Fruit fly (Drosophila melanogaster) whole organism, embryonic: Measurements from ENCODE around the gene Ns1.

ENCODE experiments used
- BEAF-32 ChIP-seq: fragments of 200-800 bp; sonication (Bioruptor generic); optimal IDR thresholded peaks from 3 replicates; lab custom pipeline; 2017; ENCODE audit warnings: missing biosample characterization, missing genetic modification characterization, mild to moderate bottlenecking, moderate library complexity, missing genetic modification reagents
- CG11456 ChIP-seq: fragments of 200-800 bp; sonication (Bioruptor generic); IDR thresholded peaks from 3 replicates; pipeline ENCODE4 v1.3.6; 2022; ENCODE audit warnings: missing biosample characterization, missing genetic modification characterization
- CG11695 ChIP-seq: fragments of 200-800 bp; sonication (Bioruptor generic); IDR thresholded peaks from 3 replicates; pipeline ENCODE4 v1.3.6; 2022; ENCODE audit warnings: missing biosample characterization, missing genetic modification characterization
- CG12299 ChIP-seq: fragments of 200-800 bp; sonication (Bioruptor generic); optimal IDR thresholded peaks from 2 replicates; lab custom pipeline; 2018; ENCODE audit warnings: missing biosample characterization, mild to moderate bottlenecking, missing genetic modification characterization
- CG14050 ChIP-seq: fragments of 200-800 bp; sonication (Bioruptor generic); IDR thresholded peaks from 3 replicates; pipeline ENCODE4 v1.3.6; 2022; ENCODE audit warnings: missing biosample characterization, missing genetic modification characterization
- CG16815 ChIP-seq: fragments of 200-800 bp; sonication (Bioruptor generic); optimal IDR thresholded peaks from 3 replicates; lab custom pipeline; 2017; ENCODE audit warnings: missing biosample characterization, mild to moderate bottlenecking, missing genetic modification characterization
- CG17328 ChIP-seq: fragments of 200-800 bp; sonication (Bioruptor generic); IDR thresholded peaks from 2 replicates; pipeline ENCODE4 v1.3.6; 2022; ENCODE audit warnings: missing biosample characterization, missing genetic modification characterization
- CG17612 ChIP-seq: fragments of 200-800 bp; sonication (Bioruptor generic); IDR thresholded peaks from 2 replicates; pipeline ENCODE4 v1.3.6; 2022; ENCODE audit warnings: missing biosample characterization, missing genetic modification characterization
- CG18599 ChIP-seq: fragments of 200-800 bp; sonication (Bioruptor generic); optimal IDR thresholded peaks from 3 replicates; lab custom pipeline; 2017; ENCODE audit warnings: missing biosample characterization, missing genetic modification characterization, mild to moderate bottlenecking, moderate library complexity, missing genetic modification reagents
- CG2875 ChIP-seq: fragments of 200-800 bp; sonication (Bioruptor generic); optimal IDR thresholded peaks from 2 replicates; lab custom pipeline; 2017; ENCODE audit warnings: missing biosample characterization, mild to moderate bottlenecking, missing genetic modification characterization, missing genetic modification reagents
- CG3407 ChIP-seq: fragments of 200-800 bp; sonication (Bioruptor generic); optimal IDR thresholded peaks from 2 replicates; lab custom pipeline; 2018; ENCODE audit warnings: missing biosample characterization, mild to moderate bottlenecking, missing genetic modification characterization
- CG4820 ChIP-seq: fragments of 200-800 bp; sonication (Bioruptor generic); optimal IDR thresholded peaks from 3 replicates; lab custom pipeline; 2016; ENCODE audit warnings: missing biosample characterization, missing genetic modification characterization
- CG6175 ChIP-seq: fragments of 200-800 bp; sonication (Bioruptor generic); IDR thresholded peaks from 3 replicates; pipeline ENCODE4 v1.3.6; 2022; ENCODE audit warnings: missing biosample characterization, missing genetic modification characterization
- CG7987 ChIP-seq: fragments of 200-800 bp; sonication (Bioruptor generic); optimal IDR thresholded peaks from 2 replicates; lab custom pipeline; 2018; ENCODE audit warnings: missing biosample characterization, mild to moderate bottlenecking, missing genetic modification characterization, moderate library complexity
- CG8089 ChIP-seq: fragments of 200-800 bp; sonication (Bioruptor generic); optimal IDR thresholded peaks from 3 replicates; lab custom pipeline; 2016; ENCODE audit warnings: missing biosample characterization, missing genetic modification characterization
- CG9437 ChIP-seq: fragments of 200-800 bp; sonication (Bioruptor generic); optimal IDR thresholded peaks from 2 replicates; lab custom pipeline; 2018; ENCODE audit warnings: missing biosample characterization, mild to moderate bottlenecking, missing genetic modification characterization
- Deaf1 ChIP-seq: fragments of 200-800 bp; optimal IDR thresholded peaks from 3 replicates; lab custom pipeline; 2019; ENCODE audit warnings: missing biosample characterization, mild to moderate bottlenecking, missing genetic modification characterization, moderate library complexity
- Hey ChIP-seq: fragments of 200-800 bp; sonication (Bioruptor generic); optimal IDR thresholded peaks from 3 replicates; lab custom pipeline; 2018; ENCODE audit warnings: missing biosample characterization, mild to moderate bottlenecking, missing genetic modification characterization
- Jarid2 ChIP-seq: fragments of 200-800 bp; sonication (Bioruptor generic); optimal IDR thresholded peaks from 3 replicates; lab custom pipeline; 2017; ENCODE audit warnings: mild to moderate bottlenecking, missing biosample characterization, missing genetic modification reagents, missing genetic modification characterization
- Mad ChIP-seq: fragments of 200-800 bp; sonication (Bioruptor generic); optimal IDR thresholded peaks from 2 replicates; lab custom pipeline; 2016; ENCODE audit warnings: missing biosample characterization, missing genetic modification characterization
- Mrtf ChIP-seq: fragments of 200-800 bp; sonication (Bioruptor generic); IDR thresholded peaks from 3 replicates; pipeline ENCODE4 v1.3.6; 2022; ENCODE audit warnings: missing biosample characterization, missing genetic modification characterization
- Oli ChIP-seq: fragments of 200-800 bp; sonication (Bioruptor generic); optimal IDR thresholded peaks from 2 replicates; lab custom pipeline; 2018; ENCODE audit warnings: missing biosample characterization, mild to moderate bottlenecking, missing genetic modification characterization, moderate library complexity
- PHDP ChIP-seq: fragments of 200-800 bp; sonication (Bioruptor generic); optimal IDR thresholded peaks from 3 replicates; lab custom pipeline; 2018; ENCODE audit warnings: missing biosample characterization, mild to moderate bottlenecking, missing genetic modification characterization, moderate library complexity
- Pdp1 ChIP-seq, 2 experiments: fragments of 200-800 bp; sonication (Bioruptor generic); optimal IDR thresholded peaks; 3 replicates each; lab custom pipeline; 2016; ENCODE audit warnings: missing biosample characterization in 2 of 2, missing genetic modification characterization in 2 of 2, mild to moderate bottlenecking in 1 of 2, moderate library complexity in 1 of 2
- Poxn ChIP-seq: fragments of 200-800 bp; sonication (Bioruptor generic); IDR thresholded peaks from 2 replicates; pipeline ENCODE4 v1.3.6; 2022; ENCODE audit warnings: missing biosample characterization, missing genetic modification characterization
- Side ChIP-seq: fragments of 200-800 bp; sonication (Bioruptor generic); optimal IDR thresholded peaks from 2 replicates; lab custom pipeline; 2016; ENCODE audit warnings: missing biosample characterization, missing genetic modification characterization
- Tbp ChIP-seq: fragments of >200 bp; optimal IDR thresholded peaks from 2 replicates; lab custom pipeline; 2018; ENCODE audit warnings: missing biosample characterization, missing genetic modification characterization
- Trl ChIP-seq, 3 experiments: fragments of >200 bp in 2 of 3; fragments of 200-800 bp in 1 of 3; sonication (Bioruptor generic) in 1 of 3; optimal IDR thresholded peaks; 2 replicates in 1 of 3; 3 replicates in 2 of 3; lab custom pipeline; 2016 to 2017; ENCODE audit warnings: missing biosample characterization in 1 of 3, missing genetic modification characterization in 1 of 3
- Vsx1 ChIP-seq: fragments of 200-800 bp; sonication (Bioruptor generic); optimal IDR thresholded peaks from 2 replicates; lab custom pipeline; 2017; ENCODE audit warnings: missing biosample characterization, mild to moderate bottlenecking, missing genetic modification characterization, missing genetic modification reagents
- ara ChIP-seq: fragments of 200-800 bp; sonication (Bioruptor generic); IDR thresholded peaks from 2 replicates; pipeline ENCODE4 v1.3.6; 2022; ENCODE audit warnings: missing biosample characterization, missing genetic modification characterization
- cg ChIP-seq: fragments of 200-800 bp; sonication (Bioruptor generic); optimal IDR thresholded peaks from 3 replicates; lab custom pipeline; 2019; ENCODE audit warnings: missing biosample characterization, mild to moderate bottlenecking, missing genetic modification characterization, moderate library complexity
- croc ChIP-seq: fragments of 200-800 bp; sonication (Bioruptor generic); conservative IDR thresholded peaks from 3 replicates; pipeline ENCODE4 v1.3.6; 2022; ENCODE audit warnings: missing biosample characterization, missing genetic modification characterization
- cwo ChIP-seq: fragments of 200-800 bp; sonication (Bioruptor generic); optimal IDR thresholded peaks from 3 replicates; lab custom pipeline; 2017; ENCODE audit warnings: missing biosample characterization, missing genetic modification characterization, mild to moderate bottlenecking, moderate library complexity, missing genetic modification reagents
- dan ChIP-seq: fragments of 200-800 bp; sonication (Bioruptor generic); IDR thresholded peaks from 2 replicates; pipeline ENCODE4 v1.3.6; 2022; ENCODE audit warnings: missing biosample characterization, missing genetic modification characterization
- esg ChIP-seq: fragments of 200-800 bp; sonication (Bioruptor generic); conservative IDR thresholded peaks from 2 replicates; pipeline ENCODE4 v1.3.6; 2022; ENCODE audit warnings: missing biosample characterization, missing genetic modification characterization
- ftz-f1 ChIP-seq: fragments of 200-800 bp; sonication (Bioruptor generic); optimal IDR thresholded peaks from 2 replicates; lab custom pipeline; 2016; ENCODE audit warnings: missing biosample characterization, missing genetic modification characterization
- gcm ChIP-seq: fragments of 200-800 bp; sonication (Bioruptor generic); optimal IDR thresholded peaks from 2 replicates; lab custom pipeline; 2019; ENCODE audit warnings: missing biosample characterization, mild to moderate bottlenecking, missing genetic modification characterization, moderate library complexity
- gro ChIP-seq: fragments of 200-800 bp; sonication (Bioruptor generic); optimal IDR thresholded peaks from 2 replicates; lab custom pipeline; 2016; ENCODE audit warnings: missing biosample characterization, missing genetic modification characterization
- kah ChIP-seq: fragments of 200-800 bp; sonication (Bioruptor generic); optimal IDR thresholded peaks from 2 replicates; lab custom pipeline; 2018; ENCODE audit warnings: missing biosample characterization, mild to moderate bottlenecking, missing genetic modification characterization
- lbe ChIP-seq: fragments of 200-800 bp; sonication (Bioruptor generic); optimal IDR thresholded peaks from 2 replicates; lab custom pipeline; 2016; ENCODE audit warnings: missing biosample characterization, mild to moderate bottlenecking, missing genetic modification characterization
- lilli ChIP-seq: fragments of 200-800 bp; sonication (Bioruptor generic); optimal IDR thresholded peaks from 3 replicates; lab custom pipeline; 2016; ENCODE audit warnings: missing biosample characterization, missing genetic modification characterization
- lov ChIP-seq, 2 experiments: fragments of 200-800 bp in 1 of 2; fragments of >200 bp in 1 of 2; sonication (Bioruptor generic) in 1 of 2; IDR thresholded peaks in 1 of 2; optimal IDR thresholded peaks in 1 of 2; 2 replicates in 1 of 2; 3 replicates in 1 of 2; pipeline versions ENCODE4 v1.3.6 to Lab custom; 2017 to 2022; ENCODE audit warnings: missing biosample characterization in 1 of 2, missing genetic modification characterization in 1 of 2
- psq ChIP-seq: fragments of 200-800 bp; sonication (Bioruptor generic); optimal IDR thresholded peaks from 2 replicates; lab custom pipeline; 2017; ENCODE audit warnings: missing biosample characterization, missing genetic modification characterization
- sc ChIP-seq, 3 experiments: fragments of >200 bp in 2 of 3; fragments of 200-800 bp in 1 of 3; sonication (Bioruptor generic) in 1 of 3; optimal IDR thresholded peaks; 2 replicates in 2 of 3; 3 replicates in 1 of 3; lab custom pipeline; 2017; ENCODE audit warnings: mild to moderate bottlenecking in 1 of 3, missing biosample characterization in 1 of 3, missing genetic modification characterization in 1 of 3, missing genetic modification reagents in 1 of 3
- sens-2 ChIP-seq: fragments of 200-800 bp; sonication (Bioruptor generic); IDR thresholded peaks from 2 replicates; pipeline ENCODE4 v1.3.6; 2022; ENCODE audit warnings: missing biosample characterization, missing genetic modification characterization
- slbo ChIP-seq: fragments of 200-800 bp; sonication (Bioruptor generic); IDR thresholded peaks from 2 replicates; pipeline ENCODE4 v1.3.6; 2022; ENCODE audit warnings: missing biosample characterization, missing genetic modification characterization
- sr ChIP-seq: fragments of 200-800 bp; sonication (Bioruptor generic); IDR thresholded peaks from 3 replicates; pipeline ENCODE4 v1.3.6; 2022; ENCODE audit warnings: missing biosample characterization, missing genetic modification characterization
- tio ChIP-seq: fragments of 200-800 bp; sonication (Bioruptor generic); optimal IDR thresholded peaks from 2 replicates; lab custom pipeline; 2017; ENCODE audit warnings: missing biosample characterization, missing genetic modification characterization, inconsistent platforms
- z ChIP-seq: fragments of 200-800 bp; sonication (Bioruptor generic); IDR thresholded peaks from 3 replicates; pipeline ENCODE4 v1.3.6; 2022; ENCODE audit warnings: missing biosample characterization, missing genetic modification characterization

Ns1 gene

dm6 chr3R:17059811-17060169 lies 12.7 kb downstream of the Ns1 start (continued):
- TF ChIP-seq Oli (tag; lab: Kevin White, UChicago), result no peak
- TF ChIP-seq CG8089, result no peak
- TF ChIP-seq cwo (GFP tag; lab: Kevin White, UChicago), result peak; percentile 6
- TF ChIP-seq Deaf1 (tag; lab: Kevin White, UChicago), result no peak
- TF ChIP-seq CG18599 (GFP tag; lab: Kevin White, UChicago), result no peak
- no peak for TF ChIP-seq croc
- no peak for TF ChIP-seq Jarid2
- peak; percentile 13 for TF ChIP-seq Hey
- TF ChIP-seq CG16815 (GFP tag; lab: Kevin White, UChicago), result no peak
- TF ChIP-seq ftz-f1 (GFP tag; lab: Kevin White, UChicago), result peak; percentile 53
- no peak for TF ChIP-seq Poxn (GFP tag; lab: Robert Waterston, UW)
- peak; percentile 93 for TF ChIP-seq sr (GFP tag; lab: Robert Waterston, UW)
- no peak for TF ChIP-seq gro (GFP tag; lab: Kevin White, UChicago)
- no peak for TF ChIP-seq dan (GFP tag; lab: Robert Waterston, UW)
- peak; percentile 88 for TF ChIP-seq cg (GFP tag; lab: Kevin White, UChicago)
- no peak for TF ChIP-seq CG3407
- TF ChIP-seq gcm (GFP tag; lab: Kevin White, UChicago), result no peak
- TF ChIP-seq CG12299 (tag; lab: Kevin White, UChicago), result no peak
- no peak for TF ChIP-seq slbo
- 0 out of 3 replicates have a peak, but pooled peaks have one; percentile 32 for TF ChIP-seq CG6175 (GFP tag; lab: Robert Waterston, UW)
- no peak for TF ChIP-seq lov (optimal IDR thresholded peaks at IDR 0.05; lab: Kevin White, UChicago)
- TF ChIP-seq lov (GFP tag; IDR thresholded peaks at IDR 0.05; lab: Robert Waterston, UW), result 0 out of 3 replicates have a peak, but pooled peaks have one; percentile 5
- TF ChIP-seq esg (GFP tag; lab: Robert Waterston, UW), result no peak
- no peak for TF ChIP-seq Pdp1 (GFP tag; optimal IDR thresholded peaks at IDR 0.05; lab: Kevin White, UChicago)
- TF ChIP-seq Trl (optimal IDR thresholded peaks at IDR 0.05; lab: Kevin White, UChicago), result peak; percentile 30 to 57
- TF ChIP-seq Trl (GFP tag; optimal IDR thresholded peaks at IDR 0.05; lab: Kevin White, UChicago), result no peak
- TF ChIP-seq tio (GFP tag; lab: Kevin White, UChicago), result no peak
- TF ChIP-seq z, result peak; percentile 55; the same call in 1 of the 3 replicates
- 0 out of 2 replicates have a peak, but pooled peaks have one; percentile 15 for TF ChIP-seq ara (GFP tag; lab: Robert Waterston, UW)
- TF ChIP-seq lbe (GFP tag; lab: Kevin White, UChicago), result no peak
- peak; percentile 53; the same call in 1 of the 3 replicates for TF ChIP-seq CG11456
- no peak for TF ChIP-seq CG14050 (GFP tag; lab: Robert Waterston, UW)
- TF ChIP-seq CG17328 (GFP tag; lab: Robert Waterston, UW), result no peak
- TF ChIP-seq lilli (GFP tag; lab: Kevin White, UChicago), result no peak

- no peak for TF ChIP-seq psq (GFP tag; lab: Kevin White, UChicago)
- 0 out of 3 replicates have a peak, but pooled peaks have one; percentile 5 for TF ChIP-seq CG11695 (GFP tag; lab: Robert Waterston, UW)
- TF ChIP-seq Tbp (GFP tag; lab: Kevin White, UChicago), result no peak
- no peak for TF ChIP-seq sc (optimal IDR thresholded peaks at IDR 0.05; lab: Kevin White, UChicago)
- no peak for TF ChIP-seq sc (GFP tag; optimal IDR thresholded peaks at IDR 0.05; lab: Kevin White, UChicago)
- TF ChIP-seq kah (GFP tag; lab: Kevin White, UChicago), result no peak
- TF ChIP-seq Mad (GFP tag; lab: Kevin White, UChicago), result peak; percentile 11
- TF ChIP-seq Mrtf (GFP tag; lab: Robert Waterston, UW), result no peak
- no peak for TF ChIP-seq CG7987 (GFP tag; lab: Kevin White, UChicago)
- peak; percentile 47 for TF ChIP-seq CG2875 (GFP tag; lab: Kevin White, UChicago)
- TF ChIP-seq esg (GFP tag; lab: Robert Waterston, UW), result no peak
- peak; percentile 13 for TF ChIP-seq CG9437 (GFP tag; lab: Kevin White, UChicago)
- peak; percentile 12 for TF ChIP-seq CG4820 (GFP tag; lab: Kevin White, UChicago)
- no peak for TF ChIP-seq BEAF-32 (GFP tag; lab: Kevin White, UChicago)
- TF ChIP-seq sens-2, result no peak
- TF ChIP-seq CG14050 (GFP tag; lab: Robert Waterston, UW), result no peak
- no peak for TF ChIP-seq Vsx1 (GFP tag; lab: Kevin White, UChicago)
- TF ChIP-seq Side (GFP tag; lab: Kevin White, UChicago), result no peak
- TF ChIP-seq CG17612 (GFP tag; lab: Robert Waterston, UW), result no peak
- peak; percentile 31 for TF ChIP-seq PHDP
Measured at dm6 chr3R:17059100-17059810, 13.2 kb downstream of the Ns1 start.
